Fruit fly (Drosophila melanogaster) whole organism, embryonic: ENCODE results near the gene scyl.
A peak's percentile ranks its signal among the peaks of the same experiment; 100 is the strongest.

Source experiments
- Blimp-1 ChIP-seq: fragments of 200-800 bp; sonication (Bioruptor generic); optimal IDR thresholded peaks from 3 replicates; lab custom pipeline; 2018; ENCODE audit warnings: missing biosample characterization, missing genetic modification characterization, mild to moderate bottlenecking, moderate library complexity, missing genetic modification reagents
- CG12744 ChIP-seq: fragments of 200-800 bp; sonication (Bioruptor generic); optimal IDR thresholded peaks from 2 replicates; lab custom pipeline; 2016; ENCODE audit warnings: missing biosample characterization, missing genetic modification characterization
- CG13424 ChIP-seq: fragments of 200-800 bp; sonication (Bioruptor generic); optimal IDR thresholded peaks from 2 replicates; lab custom pipeline; 2019; ENCODE audit warnings: missing biosample characterization, mild to moderate bottlenecking, missing genetic modification characterization, moderate library complexity
- CG15073 ChIP-seq: fragments of 200-800 bp; sonication (Bioruptor generic); optimal IDR thresholded peaks from 2 replicates; lab custom pipeline; 2016; ENCODE audit warnings: missing biosample characterization, missing genetic modification characterization
- CG1647 ChIP-seq: fragments of 200-800 bp; sonication (Bioruptor generic); optimal IDR thresholded peaks from 3 replicates; lab custom pipeline; 2016; ENCODE audit warnings: missing biosample characterization, missing genetic modification characterization
- CG18619 ChIP-seq: fragments of 200-800 bp; sonication (Bioruptor generic); optimal IDR thresholded peaks from 3 replicates; lab custom pipeline; 2017; ENCODE audit warnings: missing biosample characterization, mild to moderate bottlenecking, missing genetic modification characterization
- CG31365 ChIP-seq: fragments of 200-800 bp; sonication (Bioruptor generic); optimal IDR thresholded peaks from 2 replicates; lab custom pipeline; 2018; ENCODE audit warnings: missing biosample characterization, mild to moderate bottlenecking, missing genetic modification characterization
- Gug ChIP-seq: fragments of 200-800 bp; sonication (Bioruptor generic); IDR thresholded peaks from 4 replicates; pipeline ENCODE4 v1.3.6; 2022; ENCODE audit warnings: missing biosample characterization, missing genetic modification characterization
- ap ChIP-seq: fragments of 200-800 bp; sonication (Bioruptor generic); IDR thresholded peaks from 2 replicates; pipeline ENCODE4 v1.3.6; 2022; ENCODE audit warnings: missing biosample characterization, missing genetic modification characterization
- emc ChIP-seq: fragments of 200-800 bp; sonication (Bioruptor generic); optimal IDR thresholded peaks from 2 replicates; lab custom pipeline; 2016; ENCODE audit warnings: missing biosample characterization, missing genetic modification characterization

DNA sequence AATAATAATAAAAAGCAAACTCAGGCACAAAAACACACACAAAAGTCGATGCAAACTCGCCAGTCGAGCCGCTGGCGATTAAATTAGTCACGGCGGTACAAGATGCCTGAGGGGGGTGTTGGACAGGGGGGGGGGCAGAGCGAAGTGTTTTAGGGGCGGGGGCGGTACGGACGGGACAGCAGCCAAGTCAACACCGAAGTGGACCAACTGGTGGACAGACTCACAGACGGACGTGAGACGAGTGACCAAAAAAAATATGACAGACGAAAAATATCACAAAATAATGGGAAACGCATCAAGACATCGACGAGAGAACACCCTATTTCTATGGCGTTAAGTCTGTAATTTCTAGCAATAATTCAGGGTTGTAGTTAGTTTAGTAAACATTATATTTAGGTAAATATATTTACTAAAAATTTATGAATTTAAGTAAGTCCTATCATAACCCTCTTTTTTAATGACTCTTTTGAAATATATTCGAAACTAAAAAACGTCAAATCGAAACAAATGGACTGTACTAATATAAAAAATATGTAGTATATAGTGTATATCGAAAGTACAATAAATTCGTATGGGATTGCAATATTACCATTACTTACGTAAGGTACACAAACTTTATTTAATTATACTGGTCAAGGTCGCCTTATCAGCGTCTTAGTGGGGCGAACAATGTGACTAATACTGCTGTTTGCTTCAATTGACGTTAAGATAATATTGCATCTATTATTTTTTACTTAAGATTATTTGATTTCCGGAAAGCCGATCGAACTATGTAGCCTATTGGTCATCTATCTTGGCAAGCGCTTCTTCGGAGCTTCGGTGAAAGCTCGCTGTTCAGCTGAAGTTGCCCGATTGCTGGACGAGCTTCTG is 39.4 kb downstream of the scyl start:
- TF ChIP-seq ap (GFP tag; lab: Robert Waterston, UW): 0 out of 2 replicates have a peak, but pooled peaks have one; percentile 24
- peak; percentile 50 for TF ChIP-seq CG13424 (tag; lab: Kevin White, UChicago)
- peak; percentile 18; the same call in 1 of the 4 replicates for TF ChIP-seq Gug (GFP tag; lab: Robert Waterston, UW)
- TF ChIP-seq CG12744 (GFP tag; lab: Kevin White, UChicago): no peak
- peak; percentile 27 for TF ChIP-seq CG18619 (GFP tag; lab: Kevin White, UChicago)
- no peak for TF ChIP-seq CG15073 (GFP tag; lab: Kevin White, UChicago)
- no peak for TF ChIP-seq CG31365
- no peak for TF ChIP-seq CG1647 (GFP tag; lab: Kevin White, UChicago)
- TF ChIP-seq Blimp-1 (GFP tag; lab: Kevin White, UChicago): peak; percentile 29
- no peak for TF ChIP-seq emc
